Fruit fly (Drosophila melanogaster) whole organism, adult: Measurements from ENCODE around the gene CG42729.

Source experiments
- CG12768 ChIP-seq: fragments of 200-800 bp; sonication (Bioruptor generic); optimal IDR thresholded peaks from 2 replicates; lab custom pipeline; 2017; ENCODE audit warnings: missing biosample characterization, missing genetic modification characterization, mild to moderate bottlenecking, moderate library complexity, missing genetic modification reagents
- CG1620 ChIP-seq: fragments of 200-800 bp; sonication (Bioruptor generic); optimal IDR thresholded peaks from 2 replicates; lab custom pipeline; 2016; ENCODE audit warnings: missing biosample characterization, missing genetic modification characterization
- CG7045 ChIP-seq: fragments of 200-800 bp; sonication (Bioruptor generic); optimal IDR thresholded peaks from 2 replicates; lab custom pipeline; 2017; ENCODE audit warnings: missing biosample characterization, mild to moderate bottlenecking, missing genetic modification characterization
- CG7101 ChIP-seq: fragments of 200-800 bp; sonication (Bioruptor generic); optimal IDR thresholded peaks from 2 replicates; lab custom pipeline; 2018; ENCODE audit warnings: missing biosample characterization, mild to moderate bottlenecking, missing genetic modification characterization, moderate library complexity
- Hr96 ChIP-seq: fragments of 200-800 bp; sonication (Bioruptor generic); optimal IDR thresholded peaks from 2 replicates; lab custom pipeline; 2016; ENCODE audit warnings: missing biosample characterization, missing genetic modification characterization
- cic ChIP-seq: fragments of 200-800 bp; sonication (Bioruptor generic); optimal IDR thresholded peaks from 2 replicates; lab custom pipeline; 2017; ENCODE audit warnings: missing biosample characterization, mild to moderate bottlenecking, missing genetic modification characterization, moderate library complexity
- cnc ChIP-seq, 2 experiments: fragments of >200 bp; optimal IDR thresholded peaks; 2 replicates each; lab custom pipeline; 2017
- kay ChIP-seq: fragments of 200-800 bp; sonication (Bioruptor generic); peaks from one replicate; lab custom pipeline; 2016; ENCODE audit warnings: missing biosample characterization, missing genetic modification characterization, borderline replicate concordance
- pad ChIP-seq: fragments of 200-800 bp; sonication (Bioruptor generic); optimal IDR thresholded peaks from 3 replicates; lab custom pipeline; 2017; ENCODE audit warnings: missing biosample characterization, missing genetic modification characterization, mild to moderate bottlenecking, moderate library complexity, missing genetic modification reagents

DNA sequence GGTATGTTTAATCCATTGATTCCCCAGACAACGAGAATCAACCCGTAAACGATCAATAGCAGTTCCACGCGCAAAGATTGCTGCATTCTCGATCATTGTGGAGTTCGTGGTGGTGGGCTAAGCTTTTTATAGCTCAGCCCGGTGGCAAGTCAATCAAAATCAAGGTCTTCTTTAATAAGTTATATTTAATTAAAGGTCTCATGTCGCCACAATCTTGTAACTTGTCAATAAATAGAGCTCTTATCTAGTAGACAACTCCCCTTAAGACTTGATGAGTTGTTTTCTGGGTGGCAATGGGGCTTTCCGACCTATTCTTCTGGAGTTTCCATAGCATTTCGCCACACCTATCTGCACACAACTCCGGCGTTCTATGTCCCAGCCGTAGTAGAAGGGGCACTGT, 780 bp upstream of the CG42729 start, which contains the start of gene CG42728:
- no peak for TF ChIP-seq pad (GFP tag; lab: Kevin White, UChicago)
- TF ChIP-seq CG12768 (GFP tag; lab: Kevin White, UChicago) = no peak
- no peak for TF ChIP-seq cic
- no peak for TF ChIP-seq cnc (optimal IDR thresholded peaks at IDR 0.05; lab: Kevin White, UChicago)
- TF ChIP-seq kay = no peak
- TF ChIP-seq CG7045 (GFP tag; lab: Kevin White, UChicago) = no peak
- no peak for TF ChIP-seq CG7101 (tag; lab: Kevin White, UChicago)
- TF ChIP-seq CG1620 (GFP tag; lab: Kevin White, UChicago) = no peak
- no peak for TF ChIP-seq Hr96 (GFP tag; lab: Kevin White, UChicago)
